Fruit fly (Drosophila melanogaster): Measurements from ENCODE around the gene PGRP-SD.

- TF ChIP-seq h (optimal IDR thresholded peaks at IDR 0.05) (no peak), psq (optimal IDR thresholded peaks at IDR 0.05) (no peak), Sin3A (optimal IDR thresholded peaks at IDR 0.05) (no peak), Myc (optimal IDR thresholded peaks at IDR 0.05) (no peak), insv (optimal IDR thresholded peaks at IDR 0.05) (no peak), ttk (optimal IDR thresholded peaks at IDR 0.05) (no peak)
These were observed 16.1 kb upstream of the PGRP-SD start for dm6 chr3L:7634743-7635469.
